Fruit fly (Drosophila melanogaster): ENCODE measurements around the gene Mec2.

Mec2 gene

DNA sequence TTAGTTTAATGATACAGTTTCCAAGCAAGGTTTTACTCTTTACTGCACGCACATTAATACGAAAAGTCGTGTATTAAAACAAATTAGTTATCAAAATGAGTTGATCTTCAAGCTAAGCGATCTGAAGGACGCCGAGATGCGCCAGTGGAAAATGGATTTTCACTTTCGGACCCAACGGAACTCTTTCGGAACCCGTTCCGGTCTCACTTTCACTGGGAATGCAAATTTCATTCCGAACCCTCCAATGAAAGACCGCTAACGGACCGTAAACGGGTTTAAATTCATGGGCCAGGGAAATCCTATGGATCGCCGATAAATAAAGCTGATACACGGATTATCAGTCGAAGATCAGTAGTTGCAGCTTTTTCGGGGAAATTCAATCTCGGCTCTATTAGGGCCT, 24.4 kb upstream of the Mec2 start:
- TF ChIP-seq CG7101 (tag; optimal IDR thresholded peaks at IDR 0.05) (no peak), CG5204 (GFP tag; optimal IDR thresholded peaks at IDR 0.05) (no peak), Mnt (GFP tag; optimal IDR thresholded peaks at IDR 0.05) (no peak), CG14711 (tag; optimal IDR thresholded peaks at IDR 0.05) (no peak), CG11617 (GFP tag; optimal IDR thresholded peaks at IDR 0.05) (no peak), cnc (optimal IDR thresholded peaks at IDR 0.05) (no peak), CG33017 (tag; optimal IDR thresholded peaks at IDR 0.05) (no peak), CG12768 (GFP tag; optimal IDR thresholded peaks at IDR 0.05) (no peak), cic (GFP tag; optimal IDR thresholded peaks at IDR 0.05) (no peak), CG7045 (GFP tag; optimal IDR thresholded peaks at IDR 0.05) (no peak), toe (GFP tag; optimal IDR thresholded peaks at IDR 0.05) (no peak), CG1620 (GFP tag; optimal IDR thresholded peaks at IDR 0.05) (no peak), bab1 (GFP tag; optimal IDR thresholded peaks at IDR 0.05) (no peak), kay (GFP tag; ENCODE audit: borderline replicate concordance) (no peak), Hr96 (GFP tag; optimal IDR thresholded peaks at IDR 0.05) (no peak)

DNA sequence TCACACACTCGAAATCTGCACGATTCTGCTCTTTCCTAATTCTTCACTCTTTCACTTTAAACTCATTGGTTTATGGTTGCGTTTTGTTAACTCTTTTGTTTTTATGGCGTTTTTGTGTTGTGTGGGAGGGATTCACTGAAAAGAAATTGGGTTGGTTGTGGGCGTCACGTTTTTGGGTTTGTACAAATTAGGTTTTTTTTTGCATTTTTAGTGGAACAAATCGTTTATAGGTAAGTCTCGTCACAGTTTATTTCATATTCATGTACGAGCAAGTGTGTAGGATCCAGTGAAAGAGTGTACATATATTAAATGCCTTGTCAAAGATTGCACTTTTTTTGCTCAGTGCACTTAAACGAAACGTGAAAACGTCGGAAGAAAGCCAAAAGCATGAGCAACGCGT, 23.1 kb upstream of the Mec2 start:
- TF ChIP-seq pad (GFP tag; optimal IDR thresholded peaks at IDR 0.05) = no peak
- no peak for TF ChIP-seq toe (GFP tag; optimal IDR thresholded peaks at IDR 0.05)

DNA sequence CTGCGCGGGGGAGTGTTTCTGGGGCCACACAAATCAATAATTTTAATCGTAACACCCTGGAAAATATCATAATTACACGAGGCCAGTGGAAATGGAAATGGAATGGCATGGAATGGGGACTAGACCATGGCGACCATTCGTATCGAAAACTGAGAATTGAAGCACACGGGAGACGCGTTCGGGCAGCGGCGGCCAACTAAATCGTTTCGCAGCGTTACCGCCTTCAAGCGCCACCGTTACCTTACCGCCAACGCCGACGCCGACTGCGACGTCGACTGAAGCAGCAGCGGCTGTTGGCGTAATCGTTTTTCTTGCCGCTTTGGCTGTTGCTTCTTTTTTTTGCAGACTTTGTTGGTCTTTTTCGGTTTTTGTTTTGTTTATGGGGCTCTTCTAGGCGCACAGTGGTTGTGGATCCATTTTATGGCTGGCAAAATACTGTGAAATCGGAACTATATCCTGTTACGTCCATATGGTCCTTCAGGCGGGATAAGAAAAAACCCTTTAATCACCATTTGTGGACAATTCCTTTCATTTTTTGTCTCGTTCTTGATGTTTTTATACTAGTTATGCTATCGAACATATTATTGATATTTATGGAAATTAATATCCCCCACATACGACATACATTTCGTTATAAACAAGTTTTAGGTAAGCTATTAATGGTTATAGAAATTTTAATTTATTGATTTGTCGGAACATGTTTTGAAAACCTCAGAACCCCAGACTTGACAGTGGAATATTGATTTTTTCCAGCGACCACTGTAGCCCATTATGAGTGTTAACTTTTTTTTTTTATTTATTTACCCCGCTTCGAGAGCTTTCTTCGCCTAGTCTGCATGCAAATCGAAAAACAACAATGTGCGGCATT, 22.5 kb upstream of the Mec2 start:
- TF ChIP-seq ovo (GFP tag; optimal IDR thresholded peaks at IDR 0.05) (peak; percentile 20), tj (GFP tag; optimal IDR thresholded peaks at IDR 0.05) (peak; percentile 53), kay (GFP tag; ENCODE audit: borderline replicate concordance) (no peak), Mnt (GFP tag; optimal IDR thresholded peaks at IDR 0.05) (peak; percentile 3)

DNA sequence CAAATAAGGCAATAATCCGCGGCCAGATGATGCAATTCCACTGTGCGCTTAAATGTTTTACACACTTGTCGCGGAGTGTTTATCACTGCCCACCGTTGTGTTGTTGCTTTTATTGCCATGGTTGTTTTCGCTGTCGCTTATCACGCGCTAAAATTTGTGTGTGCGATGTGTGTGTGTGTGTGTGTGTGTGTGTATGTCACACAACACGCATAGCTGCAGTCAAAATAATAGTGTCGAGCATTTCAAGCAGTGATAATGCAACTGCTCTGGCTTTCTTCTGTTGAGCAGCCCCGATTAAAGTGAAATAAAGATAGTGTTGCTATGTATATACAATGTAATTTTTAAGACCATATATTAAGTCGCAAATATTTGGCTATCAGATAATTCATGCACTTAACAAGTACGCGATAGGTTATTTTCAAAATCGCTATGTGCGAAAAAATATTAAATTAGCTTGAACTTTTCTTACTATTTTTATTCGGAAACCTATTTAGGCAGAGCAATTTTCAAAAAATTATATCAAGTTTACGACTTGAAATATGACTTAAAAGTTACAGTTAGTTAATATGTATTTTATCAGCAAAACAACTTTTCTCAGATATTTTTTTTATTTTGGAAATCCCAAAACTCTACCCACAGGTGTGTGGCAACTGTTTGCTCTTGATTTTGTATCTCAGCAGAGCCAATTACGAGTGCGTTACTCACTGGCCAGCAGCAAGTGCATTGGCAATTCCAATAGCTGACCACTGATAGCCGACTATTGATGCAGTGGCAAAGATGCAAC, 21.5 kb upstream of the Mec2 start:
- peak; percentile 20 for TF ChIP-seq pad (GFP tag; optimal IDR thresholded peaks at IDR 0.05)
- peak; percentile 25 for TF ChIP-seq Hr96 (GFP tag; optimal IDR thresholded peaks at IDR 0.05)
- peak; percentile 41 for TF ChIP-seq CG7101 (tag; optimal IDR thresholded peaks at IDR 0.05)
- peak; percentile 18 for TF ChIP-seq CG14711 (tag; optimal IDR thresholded peaks at IDR 0.05)
- no peak for TF ChIP-seq ovo (GFP tag; optimal IDR thresholded peaks at IDR 0.05)
- TF ChIP-seq cnc (optimal IDR thresholded peaks at IDR 0.05) = no peak
- peak; percentile 50 for TF ChIP-seq CG5204 (GFP tag; optimal IDR thresholded peaks at IDR 0.05)
- peak; percentile 85 for TF ChIP-seq kay (GFP tag; ENCODE audit: borderline replicate concordance)
- peak; percentile 28 for TF ChIP-seq bab1 (GFP tag; optimal IDR thresholded peaks at IDR 0.05)
- peak; percentile 6 for TF ChIP-seq CG11617 (GFP tag; optimal IDR thresholded peaks at IDR 0.05)
- peak; percentile 11 for TF ChIP-seq CG7045 (GFP tag; optimal IDR thresholded peaks at IDR 0.05)
- no peak for TF ChIP-seq Mnt (GFP tag; optimal IDR thresholded peaks at IDR 0.05)

DNA sequence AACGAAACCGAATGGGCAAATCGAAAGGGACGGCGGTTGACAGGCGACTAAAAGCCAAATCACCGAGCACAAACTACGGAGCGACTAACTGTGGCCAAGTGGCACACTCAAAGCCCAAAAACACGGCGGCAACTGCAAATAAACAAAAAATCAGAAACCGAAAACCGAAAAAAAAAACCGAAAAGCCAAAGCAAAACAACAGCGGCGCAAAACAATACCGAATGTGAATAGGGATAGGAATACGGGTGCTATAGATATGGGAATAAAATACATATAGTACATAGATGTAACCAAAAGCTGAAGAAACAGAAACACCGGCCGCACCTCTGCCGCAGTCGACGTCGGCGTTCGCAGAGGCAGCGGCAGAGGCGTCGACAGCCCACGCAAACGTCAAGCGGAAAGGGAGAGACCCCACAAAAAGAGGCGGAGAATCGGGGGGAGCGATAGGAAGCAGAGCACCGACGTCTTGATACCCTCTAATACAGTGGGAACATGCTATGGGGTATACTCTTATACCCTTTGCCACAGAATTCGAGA, 20.7 kb upstream of the Mec2 start, which contains the start of gene RhoGAP18B:
TSS of gene RhoGAP18B (minus strand) at position 51 of the 537 bp plus-strand sequence.
- TF ChIP-seq CG5204 (GFP tag; optimal IDR thresholded peaks at IDR 0.05) (no peak), Clk (GFP tag; optimal IDR thresholded peaks at IDR 0.05) (no peak), Crg-1 (GFP tag; optimal IDR thresholded peaks at IDR 0.05) (no peak), pad (GFP tag; optimal IDR thresholded peaks at IDR 0.05) (no peak), cic (GFP tag; optimal IDR thresholded peaks at IDR 0.05) (no peak), CG7101 (tag; optimal IDR thresholded peaks at IDR 0.05) (no peak), CG11617 (GFP tag; optimal IDR thresholded peaks at IDR 0.05) (no peak), CG14711 (tag; optimal IDR thresholded peaks at IDR 0.05) (no peak), toe (GFP tag; optimal IDR thresholded peaks at IDR 0.05) (no peak), kay (GFP tag; ENCODE audit: borderline replicate concordance) (no peak), ovo (GFP tag; optimal IDR thresholded peaks at IDR 0.05) (no peak), CG1620 (GFP tag; optimal IDR thresholded peaks at IDR 0.05) (no peak), CG12768 (GFP tag; optimal IDR thresholded peaks at IDR 0.05) (no peak), CG7045 (GFP tag; optimal IDR thresholded peaks at IDR 0.05) (no peak), Mnt (GFP tag; optimal IDR thresholded peaks at IDR 0.05) (no peak), tj (GFP tag; optimal IDR thresholded peaks at IDR 0.05) (no peak)

DNA sequence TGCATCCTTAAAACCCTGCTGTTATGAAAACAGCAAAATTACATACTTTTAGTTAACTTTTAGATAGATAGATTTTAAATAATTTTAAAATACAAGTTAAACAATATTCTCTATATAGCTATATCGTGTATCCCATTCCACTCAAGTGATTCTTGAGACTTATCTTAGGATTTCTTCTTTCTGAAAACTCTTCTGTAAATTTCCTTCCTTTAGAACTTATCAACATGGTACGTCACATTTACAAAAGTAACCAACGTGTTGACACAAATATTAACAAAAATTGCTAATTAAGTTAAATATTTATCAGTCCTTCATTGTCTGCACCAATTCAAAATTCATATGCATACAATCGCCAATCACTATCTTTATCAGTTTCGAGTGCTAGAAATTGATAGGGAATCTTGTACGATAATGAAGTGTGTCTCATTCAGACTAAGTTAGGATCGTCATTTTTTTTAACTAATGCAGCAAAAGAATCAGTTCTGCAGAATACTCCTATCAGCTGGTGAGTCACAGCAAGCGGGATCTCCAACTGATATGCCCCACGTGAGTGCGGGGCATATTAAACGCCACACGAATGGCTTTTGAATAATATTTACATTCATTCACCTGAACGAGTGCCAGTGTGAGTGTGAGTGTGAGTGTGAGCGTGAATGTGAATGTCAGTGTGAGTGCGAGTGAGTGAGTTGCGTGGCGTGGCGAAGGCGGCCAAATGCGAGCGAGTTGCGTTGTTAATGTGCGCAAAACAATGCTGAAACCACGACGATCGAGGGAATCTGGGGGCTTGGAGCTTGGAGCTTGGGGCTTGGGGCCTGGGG, 20.0 kb upstream of the Mec2 start:
- TF ChIP-seq kay (GFP tag; ENCODE audit: borderline replicate concordance) (peak; percentile 91), toe (GFP tag; optimal IDR thresholded peaks at IDR 0.05) (no peak), pad (GFP tag; optimal IDR thresholded peaks at IDR 0.05) (no peak), tj (GFP tag; optimal IDR thresholded peaks at IDR 0.05) (peak; percentile 1), Clk (GFP tag; optimal IDR thresholded peaks at IDR 0.05) (no peak), Hr96 (GFP tag; optimal IDR thresholded peaks at IDR 0.05) (no peak), Mnt (GFP tag; optimal IDR thresholded peaks at IDR 0.05) (peak; percentile 73), cic (GFP tag; optimal IDR thresholded peaks at IDR 0.05) (peak; percentile 83)
